Worm (Caenorhabditis elegans): ENCODE results near the gene F28A12.3.
A peak's percentile ranks its signal among the peaks of the same experiment; 100 is the strongest.

F28A12.3 gene

ce11 chrV:8610633-8611404, 30.3 kb downstream of the F28A12.3 start, which contains the start of gene fip-4:
Gene fip-4, minus strand, starts transcription at chrV:8611268.
- no peak for TF ChIP-seq him-1 (tag; optimal IDR thresholded peaks at IDR 0.05)

- TF ChIP-seq dao-5 (tag; optimal IDR thresholded peaks at IDR 0.05) (no peak), W03F9.2 (tag; optimal IDR thresholded peaks at IDR 0.05) (no peak), him-1 (tag; optimal IDR thresholded peaks at IDR 0.05) (no peak)
These were observed 31.2 kb downstream of the F28A12.3 start for ce11 chrV:8609776-8610529.

DNA sequence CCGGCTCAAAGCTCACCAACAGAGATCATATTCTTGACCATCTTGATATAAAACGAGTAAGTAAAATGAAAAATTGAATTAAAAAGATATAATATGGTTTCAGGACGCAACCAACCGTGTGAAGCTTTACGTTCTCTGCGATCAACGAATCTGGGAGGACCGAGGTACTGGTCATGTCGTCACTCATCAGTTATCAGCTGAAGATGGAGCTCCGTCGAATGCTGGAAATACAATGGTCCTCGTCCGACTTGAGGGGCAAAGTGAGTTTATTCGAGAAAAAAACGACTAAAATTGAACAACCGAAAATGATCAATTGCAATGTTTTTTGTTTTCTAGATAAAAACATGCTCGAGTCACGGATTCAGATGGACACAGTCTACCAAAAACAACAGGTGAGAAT, 32.7 kb downstream of the F28A12.3 start:
- TF ChIP-seq dao-5 (tag; optimal IDR thresholded peaks at IDR 0.05) (no peak), him-1 (tag; optimal IDR thresholded peaks at IDR 0.05) (no peak), W03F9.2 (tag; optimal IDR thresholded peaks at IDR 0.05) (no peak)

- no peak for TF ChIP-seq him-1 (tag; optimal IDR thresholded peaks at IDR 0.05)
- TF ChIP-seq W03F9.2 (tag; optimal IDR thresholded peaks at IDR 0.05) = no peak
- no peak for TF ChIP-seq dao-5 (tag; optimal IDR thresholded peaks at IDR 0.05)
These were observed 33.8 kb downstream of the F28A12.3 start, which contains the start of gene smk-1 for ce11 chrV:8607353-8607850. Gene smk-1, plus strand, starts transcription at chrV:8607800.

ce11 chrV:8606099-8606696, 35.0 kb downstream of the F28A12.3 start, which contains the start of gene vps-60:
Gene vps-60, minus strand, starts transcription at chrV:8606128.
- TF ChIP-seq dao-5 (tag; optimal IDR thresholded peaks at IDR 0.05) = no peak
- peak; percentile 81 for TF ChIP-seq him-1 (tag; optimal IDR thresholded peaks at IDR 0.05)
- TF ChIP-seq W03F9.2 (tag; optimal IDR thresholded peaks at IDR 0.05) = peak; percentile 94

DNA sequence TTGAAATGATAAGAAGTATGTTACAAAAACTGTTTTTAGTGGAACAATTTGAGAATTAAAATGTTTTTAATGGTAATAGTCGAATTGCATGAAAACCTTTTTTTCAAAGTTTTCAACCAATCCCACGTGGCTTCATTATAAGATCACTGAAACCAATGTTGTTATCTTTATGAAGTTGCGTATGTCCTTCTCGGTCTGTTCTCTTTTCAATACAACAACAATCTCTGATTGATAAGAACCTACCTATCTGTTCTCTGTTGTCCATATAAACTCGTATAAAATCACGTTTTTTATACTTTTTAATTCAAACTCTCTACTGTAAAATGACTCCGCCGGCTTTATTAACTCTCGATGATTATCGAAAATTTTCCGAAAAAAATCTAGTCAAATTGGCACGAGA, 37.9 kb downstream of the F28A12.3 start, which contains the start of gene F41E6.5:
Gene F41E6.5, plus strand, starts transcription at position 209 of the 400 bp plus-strand sequence.
- TF ChIP-seq dao-5 (tag; optimal IDR thresholded peaks at IDR 0.05) (no peak), W03F9.2 (tag; optimal IDR thresholded peaks at IDR 0.05) (no peak), him-1 (tag; optimal IDR thresholded peaks at IDR 0.05) (no peak)

- TF ChIP-seq him-1 (tag; optimal IDR thresholded peaks at IDR 0.05) (no peak), W03F9.2 (tag; optimal IDR thresholded peaks at IDR 0.05) (no peak), dao-5 (tag; optimal IDR thresholded peaks at IDR 0.05) (no peak)
These were observed 38.5 kb downstream of the F28A12.3 start, which contains the start of gene F41E6.15 for ce11 chrV:8602638-8603037. Gene F41E6.15, minus strand, starts transcription at chrV:8602738.

DNA sequence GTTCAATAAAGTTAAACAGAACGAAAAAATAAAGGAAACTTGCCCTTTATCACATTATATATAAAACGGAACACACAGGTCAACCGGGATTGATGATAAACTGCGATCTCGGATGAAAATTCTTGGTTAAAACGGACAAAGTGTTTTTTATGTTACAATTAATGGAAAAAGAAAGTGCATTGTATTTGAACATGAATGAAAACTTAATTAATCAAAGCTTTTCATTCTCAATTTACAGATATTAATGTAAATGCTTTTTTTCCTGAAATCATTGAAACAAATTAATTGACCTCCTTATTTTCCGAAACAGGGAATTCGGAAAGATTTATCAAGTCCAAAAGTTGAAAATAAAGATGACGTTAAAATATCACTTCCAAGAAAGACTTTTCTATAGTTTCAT, 39.7 kb downstream of the F28A12.3 start, which contains the start of gene F41E6.8:
Gene F41E6.8, minus strand, starts transcription at position 101 of the 400 bp plus-strand sequence.
- no peak for TF ChIP-seq him-1 (tag; optimal IDR thresholded peaks at IDR 0.05)
- no peak for TF ChIP-seq dao-5 (tag; optimal IDR thresholded peaks at IDR 0.05)
- no peak for TF ChIP-seq W03F9.2 (tag; optimal IDR thresholded peaks at IDR 0.05)

DNA sequence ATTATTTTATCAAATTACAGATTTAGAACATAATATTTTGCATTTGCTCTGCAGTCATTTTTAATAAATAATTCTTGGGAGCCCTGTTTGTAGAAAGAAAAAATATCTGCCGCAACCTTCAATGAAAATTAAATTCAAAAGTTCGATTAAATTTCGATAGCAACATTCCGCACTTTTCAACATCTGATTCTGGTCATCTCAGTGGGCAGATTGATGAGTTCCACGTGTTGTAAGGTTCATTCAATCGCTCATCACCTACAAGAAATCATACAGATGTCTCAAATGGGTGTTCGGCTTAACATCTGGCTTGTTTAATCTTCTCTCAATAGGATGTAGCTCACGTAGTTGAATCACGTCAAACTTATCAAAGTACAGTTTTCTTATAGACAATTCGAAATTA, 41.2 kb downstream of the F28A12.3 start:
- TF ChIP-seq W03F9.2 (tag; optimal IDR thresholded peaks at IDR 0.05) (no peak), dao-5 (tag; optimal IDR thresholded peaks at IDR 0.05) (no peak), him-1 (tag; optimal IDR thresholded peaks at IDR 0.05) (no peak)

ce11 chrV:8599192-8599591, 42.0 kb downstream of the F28A12.3 start, which contains the start of gene F41E6.7:
Gene F41E6.7, minus strand, starts transcription at chrV:8599292.
- TF ChIP-seq him-1 (tag; optimal IDR thresholded peaks at IDR 0.05) = no peak
- TF ChIP-seq W03F9.2 (tag; optimal IDR thresholded peaks at IDR 0.05) = no peak
- no peak for TF ChIP-seq dao-5 (tag; optimal IDR thresholded peaks at IDR 0.05)

ce11 chrV:8594105-8594964, 46.8 kb downstream of the F28A12.3 start, which contains the start of gene tag-196:
Gene tag-196, plus strand, starts transcription at chrV:8594914.
- no peak for TF ChIP-seq W03F9.2 (tag; optimal IDR thresholded peaks at IDR 0.05)
- TF ChIP-seq him-1 (tag; optimal IDR thresholded peaks at IDR 0.05) = no peak
- TF ChIP-seq dao-5 (tag; optimal IDR thresholded peaks at IDR 0.05) = no peak

DNA sequence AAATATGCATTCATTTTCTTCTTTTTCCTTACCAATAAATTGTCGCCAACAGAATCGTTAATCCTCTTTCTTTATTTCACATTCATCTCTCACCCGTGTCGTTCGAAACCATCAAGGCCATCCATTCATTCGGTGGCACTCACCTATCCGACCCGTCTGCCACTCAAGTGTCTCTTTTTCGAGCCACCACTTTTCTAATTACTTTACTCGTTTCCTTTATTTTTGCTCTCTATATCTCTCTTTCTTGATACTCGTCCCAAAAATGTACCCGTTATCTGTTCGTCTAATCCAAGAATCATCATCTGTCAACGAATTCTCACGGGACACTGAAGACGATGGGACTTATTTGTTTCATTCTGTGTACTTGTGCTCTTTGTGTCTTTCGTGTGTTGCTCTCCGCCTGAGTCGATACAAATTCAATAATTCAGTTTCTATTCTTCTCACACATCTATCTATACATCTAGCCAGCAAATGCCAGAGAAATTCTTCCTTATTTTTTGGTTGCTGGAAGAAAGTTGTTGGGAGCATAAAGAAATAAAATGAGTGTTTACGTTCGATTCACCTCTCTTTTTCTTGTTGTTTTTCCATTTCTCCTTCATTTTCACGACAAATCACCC, 48.4 kb downstream of the F28A12.3 start:
- TF ChIP-seq him-1 (tag; optimal IDR thresholded peaks at IDR 0.05) (no peak), dao-5 (tag; optimal IDR thresholded peaks at IDR 0.05) (no peak)

Measured in whole organism, L4/young adult.